Fruit fly (Drosophila melanogaster): ENCODE data around the gene Ucp4C.

The Ucp4C gene

DNA sequence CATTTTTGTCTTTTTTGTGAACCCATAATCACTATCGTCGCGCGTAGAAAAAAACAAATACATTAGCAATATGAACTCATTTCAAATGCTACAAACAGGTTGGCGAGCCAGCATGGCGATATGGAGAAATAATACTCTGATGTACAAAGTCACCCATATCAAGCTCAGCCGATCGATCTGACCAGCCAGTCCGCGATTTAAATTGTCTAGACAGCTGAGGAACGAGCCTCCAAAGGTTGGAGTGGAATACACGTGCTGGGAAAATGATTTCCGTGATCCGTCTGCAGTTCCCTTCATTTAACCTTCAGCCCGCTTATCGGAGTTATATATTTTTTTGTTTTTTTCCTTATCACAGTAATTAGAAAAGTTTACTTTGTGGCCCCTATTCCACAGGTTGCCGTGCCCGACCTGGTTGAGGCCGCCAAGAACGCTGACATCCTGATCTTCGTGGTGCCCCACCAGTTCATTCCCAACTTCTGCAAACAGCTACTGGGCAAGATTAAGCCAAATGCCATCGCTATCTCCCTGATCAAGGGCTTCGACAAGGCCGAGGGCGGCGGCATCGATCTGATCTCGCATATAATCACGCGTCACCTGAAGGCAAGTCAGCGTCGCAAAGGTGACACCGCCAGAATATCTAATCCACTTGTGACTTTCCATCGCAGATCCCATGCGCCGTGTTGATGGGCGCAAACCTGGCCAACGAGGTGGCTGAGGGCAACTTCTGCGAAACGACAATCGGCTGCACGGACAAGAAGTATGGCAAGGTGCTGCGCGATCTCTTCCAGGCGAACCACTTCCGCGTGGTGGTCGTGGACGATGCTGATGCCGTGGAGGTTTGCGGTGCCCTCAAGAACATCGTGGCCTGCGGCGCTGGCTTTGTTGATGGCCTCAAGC lies 22.5 kb upstream of the Ucp4C start (continued):
- no peak for TF ChIP-seq pan (optimal IDR thresholded peaks at IDR 0.05)
- TF ChIP-seq pan (GFP tag; optimal IDR thresholded peaks at IDR 0.05 in 1 of 2, IDR thresholded peaks at IDR 0.05 in 1 of 2): no peak
- TF ChIP-seq gt (GFP tag; IDR thresholded peaks at IDR 0.05): no peak
- TF ChIP-seq CG8924 (tag; optimal IDR thresholded peaks at IDR 0.05): no peak
- TF ChIP-seq D19B (GFP tag; optimal IDR thresholded peaks at IDR 0.05): no peak
- TF ChIP-seq seq (GFP tag; IDR thresholded peaks at IDR 0.05): no peak
- no peak for TF ChIP-seq Usf (GFP tag; optimal IDR thresholded peaks at IDR 0.05)
- no peak for TF ChIP-seq so (GFP tag; IDR thresholded peaks at IDR 0.05)
- TF ChIP-seq ATbp (GFP tag; optimal IDR thresholded peaks at IDR 0.05): no peak
- peak; percentile 43 for TF ChIP-seq CG8478 (optimal IDR thresholded peaks at IDR 0.05)
- no peak for TF ChIP-seq dpn (GFP tag; optimal IDR thresholded peaks at IDR 0.05)
- peak; percentile 81 for TF ChIP-seq ftz-f1 (GFP tag; optimal IDR thresholded peaks at IDR 0.05)
- no peak for TF ChIP-seq CG12391 (tag; optimal IDR thresholded peaks at IDR 0.05)
- TF ChIP-seq tgo (GFP tag; IDR thresholded peaks at IDR 0.05): 0 out of 3 replicates have a peak, but pooled peaks have one; percentile 18

DNA sequence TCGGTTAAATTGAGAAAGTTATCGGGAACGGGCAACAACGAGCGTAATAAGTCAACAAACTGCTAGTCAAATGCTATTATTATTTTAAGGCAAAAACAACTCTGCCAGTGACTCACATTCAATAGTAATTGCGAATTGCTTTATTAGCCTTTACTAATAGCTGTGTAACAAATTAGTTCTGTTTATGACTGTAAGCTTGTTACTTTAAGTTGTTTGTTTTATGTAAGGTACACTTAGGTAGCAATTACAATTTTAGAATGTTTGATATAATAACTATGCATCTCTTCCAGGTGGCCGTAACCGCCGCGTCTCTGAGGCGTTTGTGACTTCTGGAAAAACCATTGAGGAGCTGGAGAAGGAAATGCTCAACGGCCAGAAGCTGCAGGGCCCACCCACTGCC lies 21.6 kb upstream of the Ucp4C start:
- TF ChIP-seq trh (GFP tag; optimal IDR thresholded peaks at IDR 0.05) (no peak), fd102C (GFP tag; optimal IDR thresholded peaks at IDR 0.05) (no peak), CG15696 (tag; optimal IDR thresholded peaks at IDR 0.05) (no peak), CG4707 (GFP tag; optimal IDR thresholded peaks at IDR 0.05) (no peak), bbx (GFP tag; IDR thresholded peaks at IDR 0.05; ENCODE audit: partially characterized antibody) (no peak), CG13894 (tag; optimal IDR thresholded peaks at IDR 0.05) (no peak), CG4730 (GFP tag; IDR thresholded peaks at IDR 0.05) (no peak), CG1529 (GFP tag; optimal IDR thresholded peaks at IDR 0.05) (no peak), ftz-f1 (GFP tag; optimal IDR thresholded peaks at IDR 0.05) (no peak), CG5953 (GFP tag; IDR thresholded peaks at IDR 0.05) (no peak), grau (tag; optimal IDR thresholded peaks at IDR 0.05) (no peak), wek (GFP tag; optimal IDR thresholded peaks at IDR 0.05) (no peak), salm (tag; optimal IDR thresholded peaks at IDR 0.05) (no peak), Pdp1 (GFP tag; optimal IDR thresholded peaks at IDR 0.05) (no peak), Hey (tag; optimal IDR thresholded peaks at IDR 0.05) (no peak), NFAT (GFP tag; IDR thresholded peaks at IDR 0.05) (no peak), ssp (GFP tag; IDR thresholded peaks at IDR 0.05) (no peak), cato (GFP tag; optimal IDR thresholded peaks at IDR 0.05; ENCODE audit: borderline replicate concordance) (no peak), Xbp1 (GFP tag; optimal IDR thresholded peaks at IDR 0.05) (no peak), CG9797 (GFP tag; optimal IDR thresholded peaks at IDR 0.05) (no peak)

DNA sequence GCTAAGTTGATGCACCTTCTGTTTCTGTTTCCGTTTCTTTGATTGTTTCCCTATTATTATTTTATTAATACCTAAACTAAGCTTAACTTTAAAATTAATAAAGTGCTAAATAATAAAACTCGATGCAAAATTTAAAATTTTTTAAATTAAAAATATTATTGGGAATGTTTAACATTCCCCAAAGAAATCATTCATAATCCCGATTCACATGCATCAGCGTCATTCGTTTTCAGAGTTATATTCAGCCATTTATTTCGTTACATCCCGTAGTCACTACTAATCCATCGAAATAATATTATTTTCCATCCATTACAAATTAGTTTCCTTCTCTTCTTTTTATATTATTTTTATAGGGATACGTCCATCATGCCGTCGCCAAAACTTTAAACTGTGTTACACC lies 20.9 kb upstream of the Ucp4C start:
- no peak for TF ChIP-seq Doc2 (GFP tag; IDR thresholded peaks at IDR 0.05)
- no peak for TF ChIP-seq CG14710 (tag; optimal IDR thresholded peaks at IDR 0.05)
- no peak for TF ChIP-seq CG2889 (GFP tag; IDR thresholded peaks at IDR 0.05)
- TF ChIP-seq inv (GFP tag; IDR thresholded peaks at IDR 0.05; ENCODE audit: partially characterized antibody): no peak
- TF ChIP-seq CG30431 (GFP tag; optimal IDR thresholded peaks at IDR 0.05): no peak
- no peak for TF ChIP-seq CG12659 (GFP tag; optimal IDR thresholded peaks at IDR 0.05)
- TF ChIP-seq CG10431 (GFP tag; optimal IDR thresholded peaks at IDR 0.05): no peak
- no peak for TF ChIP-seq Dref (GFP tag; IDR thresholded peaks at IDR 0.05)
- no peak for TF ChIP-seq CG30403 (GFP tag; optimal IDR thresholded peaks at IDR 0.05)
- TF ChIP-seq fd102C (GFP tag; optimal IDR thresholded peaks at IDR 0.05): no peak
- TF ChIP-seq Sin3A (optimal IDR thresholded peaks at IDR 0.05): no peak
- no peak for TF ChIP-seq esg (GFP tag; conservative IDR thresholded peaks at IDR 0.05)
- TF ChIP-seq so (GFP tag; IDR thresholded peaks at IDR 0.05): no peak
- TF ChIP-seq CG12236 (GFP tag; optimal IDR thresholded peaks at IDR 0.05): no peak
- no peak for TF ChIP-seq cad (GFP tag; optimal IDR thresholded peaks at IDR 0.05)
